Fruit fly (Drosophila melanogaster) whole organism, embryonic: ENCODE measurements around the gene SC35.

Experiments used
- ATbp ChIP-seq: fragments of 200-800 bp; sonication (Bioruptor generic); optimal IDR thresholded peaks from 2 replicates; lab custom pipeline; 2017; ENCODE audit warnings: missing biosample characterization, mild to moderate bottlenecking, missing genetic modification characterization, missing genetic modification reagents
- CG10321 ChIP-seq: fragments of 200-800 bp; sonication (Bioruptor generic); IDR thresholded peaks from 2 replicates; pipeline ENCODE4 v1.3.6; 2022; ENCODE audit warnings: missing biosample characterization, missing genetic modification characterization
- CG10431 ChIP-seq: fragments of 200-800 bp; sonication (Bioruptor generic); optimal IDR thresholded peaks from 3 replicates; lab custom pipeline; 2018; ENCODE audit warnings: missing biosample characterization, mild to moderate bottlenecking, missing genetic modification characterization
- CG10543 ChIP-seq: fragments of 200-800 bp; sonication (Bioruptor generic); optimal IDR thresholded peaks from 3 replicates; lab custom pipeline; 2017; ENCODE audit warnings: missing biosample characterization, mild to moderate bottlenecking, missing genetic modification characterization, moderate library complexity
- CG11456 ChIP-seq: fragments of 200-800 bp; sonication (Bioruptor generic); IDR thresholded peaks from 3 replicates; pipeline ENCODE4 v1.3.6; 2022; ENCODE audit warnings: missing biosample characterization, missing genetic modification characterization
- CG12299 ChIP-seq: fragments of 200-800 bp; sonication (Bioruptor generic); optimal IDR thresholded peaks from 2 replicates; lab custom pipeline; 2018; ENCODE audit warnings: missing biosample characterization, mild to moderate bottlenecking, missing genetic modification characterization
- CG13287 ChIP-seq: fragments of 200-800 bp; sonication (Bioruptor generic); IDR thresholded peaks from 2 replicates; pipeline ENCODE4 v1.3.6; 2022; ENCODE audit warnings: missing biosample characterization, missing genetic modification characterization; ENCODE audit not compliant: partially characterized antibody
- CG13624 ChIP-seq: fragments of 200-800 bp; sonication (Bioruptor generic); optimal IDR thresholded peaks from 2 replicates; lab custom pipeline; 2016; ENCODE audit warnings: missing biosample characterization, missing genetic modification characterization
- CG16815 ChIP-seq: fragments of 200-800 bp; sonication (Bioruptor generic); optimal IDR thresholded peaks from 3 replicates; lab custom pipeline; 2017; ENCODE audit warnings: missing biosample characterization, mild to moderate bottlenecking, missing genetic modification characterization
- CG17361 ChIP-seq: fragments of 200-800 bp; sonication (Bioruptor generic); IDR thresholded peaks from 3 replicates; pipeline ENCODE4 v1.3.6; 2022; ENCODE audit warnings: missing biosample characterization, missing genetic modification characterization
- CG31441 ChIP-seq: fragments of 200-800 bp; sonication (Bioruptor generic); IDR thresholded peaks from 2 replicates; pipeline ENCODE4 v1.3.6; 2022; ENCODE audit warnings: missing biosample characterization, missing genetic modification characterization
- CG3163 ChIP-seq: fragments of 200-800 bp; sonication (Bioruptor generic); optimal IDR thresholded peaks from 3 replicates; lab custom pipeline; 2016; ENCODE audit warnings: missing biosample characterization, missing genetic modification characterization
- CG3407 ChIP-seq: fragments of 200-800 bp; sonication (Bioruptor generic); optimal IDR thresholded peaks from 2 replicates; lab custom pipeline; 2018; ENCODE audit warnings: missing biosample characterization, mild to moderate bottlenecking, missing genetic modification characterization
- CG4854 ChIP-seq: fragments of 200-800 bp; sonication (Bioruptor generic); optimal IDR thresholded peaks from 2 replicates; lab custom pipeline; 2016; ENCODE audit warnings: missing biosample characterization, missing genetic modification characterization, inconsistent platforms
- CG6765 ChIP-seq: fragments of 200-800 bp; sonication (Bioruptor generic); optimal IDR thresholded peaks from 3 replicates; lab custom pipeline; 2017; ENCODE audit warnings: missing biosample characterization, mild to moderate bottlenecking, missing genetic modification characterization
- CG7839 ChIP-seq: fragments of 200-800 bp; sonication (Bioruptor generic); optimal IDR thresholded peaks from 3 replicates; lab custom pipeline; 2018; ENCODE audit warnings: missing biosample characterization, mild to moderate bottlenecking, missing genetic modification characterization, moderate library complexity
- CG8290 ChIP-seq, 3 experiments: fragments of 200-800 bp; sonication (Bioruptor generic); optimal IDR thresholded peaks; 2 replicates each; lab custom pipeline; 2016 to 2019; ENCODE audit warnings: missing biosample characterization in 3 of 3, missing genetic modification characterization in 3 of 3, mild to moderate bottlenecking in 2 of 3, moderate library complexity in 1 of 3
- CG8359 ChIP-seq: fragments of 200-800 bp; sonication (Bioruptor generic); optimal IDR thresholded peaks from 2 replicates; lab custom pipeline; 2017; ENCODE audit warnings: missing biosample characterization, mild to moderate bottlenecking, missing genetic modification characterization, borderline replicate concordance
- Dad ChIP-seq: fragments of 200-800 bp; sonication (Bioruptor generic); optimal IDR thresholded peaks from 3 replicates; lab custom pipeline; 2016; ENCODE audit warnings: missing biosample characterization, missing genetic modification characterization
- Deaf1 ChIP-seq: fragments of 200-800 bp; optimal IDR thresholded peaks from 3 replicates; lab custom pipeline; 2019; ENCODE audit warnings: missing biosample characterization, mild to moderate bottlenecking, missing genetic modification characterization, moderate library complexity
- Dp ChIP-seq: fragments of 200-800 bp; sonication (Bioruptor generic); optimal IDR thresholded peaks from 2 replicates; lab custom pipeline; 2018; ENCODE audit warnings: missing biosample characterization, mild to moderate bottlenecking, missing genetic modification characterization, moderate library complexity
- Fer1 ChIP-seq: fragments of 200-800 bp; sonication (Bioruptor generic); optimal IDR thresholded peaks from 2 replicates; lab custom pipeline; 2017; ENCODE audit warnings: missing biosample characterization, mild to moderate bottlenecking, missing genetic modification characterization
- HLH4C ChIP-seq: fragments of 200-800 bp; sonication (Bioruptor generic); IDR thresholded peaks from 3 replicates; pipeline ENCODE4 v1.3.6; 2022; ENCODE audit warnings: missing biosample characterization, missing genetic modification characterization; ENCODE audit not compliant: partially characterized antibody
- HLH54F ChIP-seq: fragments of 200-800 bp; sonication (Bioruptor generic); optimal IDR thresholded peaks from 3 replicates; lab custom pipeline; 2016; ENCODE audit warnings: missing biosample characterization, missing genetic modification characterization
- Hr3 ChIP-seq: fragments of 200-800 bp; sonication (Bioruptor generic); optimal IDR thresholded peaks from 3 replicates; lab custom pipeline; 2016; ENCODE audit warnings: missing biosample characterization, missing genetic modification characterization
- Mes4 ChIP-seq: fragments of 200-800 bp; sonication (Bioruptor generic); optimal IDR thresholded peaks from 2 replicates; lab custom pipeline; 2016; ENCODE audit warnings: missing biosample characterization, missing genetic modification characterization
- Nf-YA ChIP-seq: fragments of 200-800 bp; sonication (Bioruptor generic); IDR thresholded peaks from 2 replicates; pipeline ENCODE4 v1.3.6; 2022; ENCODE audit warnings: missing biosample characterization, missing genetic modification characterization
- Rfx ChIP-seq: fragments of 200-800 bp; sonication (Bioruptor generic); IDR thresholded peaks from 2 replicates; pipeline ENCODE4 v1.3.6; 2022; ENCODE audit warnings: missing biosample characterization, missing genetic modification characterization
- amos ChIP-seq: fragments of 200-800 bp; sonication (Bioruptor generic); IDR thresholded peaks from 2 replicates; pipeline ENCODE4 v1.3.6; 2022; ENCODE audit warnings: missing biosample characterization, missing genetic modification characterization; ENCODE audit not compliant: partially characterized antibody
- btn ChIP-seq: fragments of 200-800 bp; sonication (Bioruptor generic); optimal IDR thresholded peaks from 2 replicates; lab custom pipeline; 2016; ENCODE audit warnings: missing biosample characterization, missing genetic modification characterization
- cad ChIP-seq: fragments of >200 bp; optimal IDR thresholded peaks from 2 replicates; lab custom pipeline; 2017; ENCODE audit warnings: missing biosample characterization, missing genetic modification characterization
- cato ChIP-seq: fragments of 200-800 bp; sonication (Bioruptor generic); optimal IDR thresholded peaks from 2 replicates; lab custom pipeline; 2016; ENCODE audit warnings: missing biosample characterization, missing genetic modification characterization, borderline replicate concordance
- da ChIP-seq: fragments of 200-800 bp; sonication (Bioruptor generic); optimal IDR thresholded peaks from 2 replicates; lab custom pipeline; 2016; ENCODE audit warnings: missing biosample characterization, missing genetic modification characterization
- dm ChIP-seq: fragments of 200-800 bp; sonication (Bioruptor generic); optimal IDR thresholded peaks from 3 replicates; lab custom pipeline; 2016; ENCODE audit warnings: missing biosample characterization, missing genetic modification characterization
- ewg ChIP-seq: fragments of 200-800 bp; sonication (Bioruptor generic); optimal IDR thresholded peaks from 3 replicates; lab custom pipeline; 2017; ENCODE audit warnings: mild to moderate bottlenecking, missing biosample characterization, missing genetic modification reagents, missing genetic modification characterization
- fd64A ChIP-seq: fragments of 200-800 bp; sonication (Bioruptor generic); optimal IDR thresholded peaks from 3 replicates; lab custom pipeline; 2018; ENCODE audit warnings: missing biosample characterization, mild to moderate bottlenecking, missing genetic modification characterization
- gt ChIP-seq: fragments of 200-800 bp; sonication (Bioruptor generic); IDR thresholded peaks from 2 replicates; pipeline ENCODE4 v1.3.6; 2022; ENCODE audit warnings: missing biosample characterization, missing genetic modification characterization
- jumu ChIP-seq: fragments of 200-800 bp; sonication (Bioruptor generic); optimal IDR thresholded peaks from 3 replicates; lab custom pipeline; 2016; ENCODE audit warnings: missing biosample characterization, missing genetic modification characterization
- klu ChIP-seq: fragments of 200-800 bp; sonication (Bioruptor generic); IDR thresholded peaks from 2 replicates; pipeline ENCODE4 v1.3.6; 2022; ENCODE audit warnings: missing biosample characterization, missing genetic modification characterization
- lilli ChIP-seq: fragments of 200-800 bp; sonication (Bioruptor generic); optimal IDR thresholded peaks from 3 replicates; lab custom pipeline; 2016; ENCODE audit warnings: missing biosample characterization, missing genetic modification characterization
- mld ChIP-seq: fragments of 200-800 bp; sonication (Bioruptor generic); IDR thresholded peaks from 3 replicates; pipeline ENCODE4 v1.3.6; 2022; ENCODE audit warnings: missing biosample characterization, missing genetic modification characterization; ENCODE audit not compliant: partially characterized antibody
- nerfin-1 ChIP-seq: fragments of 200-800 bp; sonication (Bioruptor generic); optimal IDR thresholded peaks from 3 replicates; lab custom pipeline; 2019; ENCODE audit warnings: missing biosample characterization, mild to moderate bottlenecking, missing genetic modification characterization, moderate library complexity
- sd ChIP-seq: fragments of 200-800 bp; sonication (Bioruptor generic); optimal IDR thresholded peaks from 3 replicates; lab custom pipeline; 2018; ENCODE audit warnings: missing biosample characterization, mild to moderate bottlenecking, missing genetic modification characterization, moderate library complexity
- sens-2 ChIP-seq: fragments of 200-800 bp; sonication (Bioruptor generic); IDR thresholded peaks from 2 replicates; pipeline ENCODE4 v1.3.6; 2022; ENCODE audit warnings: missing biosample characterization, missing genetic modification characterization
- sim ChIP-seq: fragments of 200-800 bp; sonication (Bioruptor generic); IDR thresholded peaks from 2 replicates; pipeline ENCODE4 v1.3.6; 2022; ENCODE audit warnings: missing biosample characterization, missing genetic modification characterization
- sima ChIP-seq: fragments of 200-800 bp; sonication (Bioruptor generic); optimal IDR thresholded peaks from 2 replicates; lab custom pipeline; 2016; ENCODE audit warnings: missing biosample characterization, missing genetic modification characterization
- stc ChIP-seq: fragments of 200-800 bp; sonication (Bioruptor generic); IDR thresholded peaks from 2 replicates; pipeline ENCODE4 v1.3.6; 2022; ENCODE audit warnings: missing biosample characterization, missing genetic modification characterization
- trh ChIP-seq: fragments of 200-800 bp; sonication (Bioruptor generic); optimal IDR thresholded peaks from 2 replicates; lab custom pipeline; 2016; ENCODE audit warnings: missing biosample characterization, missing genetic modification characterization
- yki ChIP-seq: fragments of >200 bp; optimal IDR thresholded peaks from 3 replicates; lab custom pipeline; 2018

SC35 gene

DNA sequence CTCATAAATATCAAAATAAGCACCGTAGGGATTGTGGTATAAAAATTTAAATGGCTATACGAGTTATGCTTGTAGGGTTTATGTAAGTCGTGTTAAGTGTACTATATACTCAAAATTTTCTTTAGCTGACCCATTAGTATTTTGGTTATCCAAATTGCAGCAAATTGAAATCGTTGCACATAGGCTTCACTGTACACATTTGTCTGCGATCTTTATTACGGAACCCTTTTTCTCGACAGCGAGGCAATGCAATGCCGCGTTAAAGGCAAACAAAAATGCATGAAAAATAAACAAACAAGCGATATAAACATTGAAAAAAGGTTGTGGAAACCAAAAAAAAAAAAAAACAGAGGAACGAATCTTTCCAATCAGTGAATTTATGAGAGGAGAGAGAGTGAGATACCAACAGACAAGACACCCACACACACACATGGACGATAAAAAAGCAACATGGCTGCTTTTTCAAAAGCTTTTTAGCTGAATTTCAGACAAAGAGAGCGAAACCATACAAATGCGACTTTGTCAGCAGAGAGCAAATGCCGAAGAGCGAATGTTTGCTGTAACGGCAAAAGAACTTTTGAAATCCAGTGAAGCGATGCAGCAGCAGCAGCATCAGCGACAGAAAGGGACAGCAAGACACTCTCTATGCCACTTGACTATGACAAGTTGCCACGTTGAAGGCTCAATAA, 49.5 kb upstream of the SC35 start (continued):
- TF ChIP-seq CG10321 (GFP tag; lab: Robert Waterston, UW) = peak; percentile 61; the same call in 1 of the 2 replicates
- TF ChIP-seq cad (GFP tag; lab: Kevin White, UChicago) = no peak
- peak; percentile 87 for TF ChIP-seq CG31441 (GFP tag; lab: Robert Waterston, UW)
- TF ChIP-seq CG11456 (GFP tag; lab: Robert Waterston, UW) = no peak
- TF ChIP-seq btn (GFP tag; lab: Kevin White, UChicago) = peak; percentile 76
- peak; percentile 70 for TF ChIP-seq sens-2 (GFP tag; lab: Robert Waterston, UW)
- TF ChIP-seq Nf-YA (GFP tag; lab: Robert Waterston, UW) = peak; percentile 81
- peak; percentile 79 for TF ChIP-seq ewg (GFP tag; lab: Kevin White, UChicago)
- TF ChIP-seq CG6765 (GFP tag; lab: Kevin White, UChicago) = peak; percentile 76
- peak; percentile 75 for TF ChIP-seq fd64A (GFP tag; lab: Kevin White, UChicago)
- TF ChIP-seq Dp (GFP tag; lab: Kevin White, UChicago) = no peak
- TF ChIP-seq Mes4 = peak; percentile 86
- TF ChIP-seq CG13287 (GFP tag; lab: Robert Waterston, UW) = peak; percentile 16; the same call in 1 of the 2 replicates
- peak; percentile 89 for TF ChIP-seq Rfx (GFP tag; lab: Robert Waterston, UW)
- TF ChIP-seq cato = peak; percentile 86
- peak; percentile 95 for TF ChIP-seq CG10543 (GFP tag; lab: Kevin White, UChicago)
- peak; percentile 92 for TF ChIP-seq ATbp (GFP tag; lab: Kevin White, UChicago)
- TF ChIP-seq trh = no peak
- TF ChIP-seq amos (GFP tag; lab: Robert Waterston, UW) = no peak
- TF ChIP-seq mld (GFP tag; lab: Robert Waterston, UW) = no peak
- TF ChIP-seq CG13624 (GFP tag; lab: Kevin White, UChicago) = peak; percentile 87
- TF ChIP-seq sima (GFP tag; lab: Kevin White, UChicago) = peak; percentile 52
- TF ChIP-seq CG12299 (tag; lab: Kevin White, UChicago) = peak; percentile 85
- TF ChIP-seq da (GFP tag; lab: Kevin White, UChicago) = peak; percentile 82
- peak; percentile 57; the same call in 1 of the 2 replicates for TF ChIP-seq sim (GFP tag; lab: Robert Waterston, UW)
- TF ChIP-seq HLH4C (GFP tag; lab: Robert Waterston, UW) = no peak
- TF ChIP-seq CG3163 (GFP tag; lab: Kevin White, UChicago) = peak; percentile 66
- peak; percentile 91 for TF ChIP-seq CG17361 (GFP tag; lab: Robert Waterston, UW)
- TF ChIP-seq nerfin-1 (tag; lab: Kevin White, UChicago) = peak; percentile 82
- no peak for TF ChIP-seq klu (GFP tag; lab: Robert Waterston, UW)
- TF ChIP-seq Deaf1 (tag; lab: Kevin White, UChicago) = peak; percentile 57
- TF ChIP-seq Dad = peak; percentile 82
- TF ChIP-seq Hr3 (GFP tag; lab: Kevin White, UChicago) = peak; percentile 82
- peak; percentile 71 for TF ChIP-seq dm (GFP tag; lab: Kevin White, UChicago)
- TF ChIP-seq jumu = peak; percentile 88
- peak; percentile 52 for TF ChIP-seq CG8290 (GFP tag; optimal IDR thresholded peaks at IDR 0.05; lab: Kevin White, UChicago)
- TF ChIP-seq CG8290 (tag; optimal IDR thresholded peaks at IDR 0.05; lab: Kevin White, UChicago) = peak; percentile 70 to 89
- TF ChIP-seq stc (GFP tag; lab: Robert Waterston, UW) = peak; percentile 91
- TF ChIP-seq CG10431 (GFP tag; lab: Kevin White, UChicago) = peak; percentile 67
- TF ChIP-seq CG3407 (GFP tag; lab: Kevin White, UChicago) = peak; percentile 80
- TF ChIP-seq CG4854 (GFP tag; lab: Kevin White, UChicago) = peak; percentile 76
- no peak for TF ChIP-seq yki
- peak; percentile 87 for TF ChIP-seq Fer1 (GFP tag; lab: Kevin White, UChicago)
- peak; percentile 70 for TF ChIP-seq CG8359 (GFP tag; lab: Kevin White, UChicago)
- TF ChIP-seq CG7839 = peak; percentile 90
- TF ChIP-seq sd (tag; lab: Kevin White, UChicago) = peak; percentile 52
- TF ChIP-seq CG16815 (GFP tag; lab: Kevin White, UChicago) = peak; percentile 76
- peak; percentile 93 for TF ChIP-seq lilli
- peak; percentile 91 for TF ChIP-seq HLH54F
- peak; percentile 43; the same call in 1 of the 2 replicates for TF ChIP-seq gt (GFP tag; lab: Robert Waterston, UW)
